Worm (Caenorhabditis elegans): ENCODE measurements around the gene gst-7.
A peak's percentile ranks its signal among the peaks of the same experiment; 100 is the strongest.

Gene gst-7

DNA sequence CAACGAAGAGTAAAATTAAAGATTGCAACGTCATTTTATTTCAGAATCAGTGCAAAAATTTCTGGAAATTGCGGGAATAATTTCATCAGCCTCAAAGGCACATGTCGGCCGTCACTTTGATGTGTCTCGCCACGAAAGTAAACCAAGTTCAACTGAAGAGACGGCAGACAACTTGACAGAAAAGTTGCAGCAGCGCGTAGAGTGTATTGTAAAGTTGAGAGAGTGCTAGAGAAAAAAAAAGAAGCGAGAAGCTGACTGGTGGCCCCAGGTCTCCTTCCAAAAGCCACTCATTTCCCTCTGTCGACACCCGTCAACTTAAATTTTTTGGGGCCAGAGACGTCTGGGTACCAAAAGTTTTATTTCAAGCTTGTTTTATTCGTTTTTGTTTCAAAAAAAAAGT lies 22.4 kb downstream of the gst-7 start (continued):
- TF ChIP-seq nhr-237 (tag; optimal IDR thresholded peaks at IDR 0.05) (no peak), cey-2 (tag; optimal IDR thresholded peaks at IDR 0.05; ENCODE audit: borderline replicate concordance, insufficient read depth) (no peak), madf-5 (GFP tag; IDR thresholded peaks at IDR 0.05) (no peak), pha-4 (GFP tag; IDR thresholded peaks at IDR 0.05) (peak; percentile 37; the same call in 1 of the 2 replicates), pha-4 (tag; optimal IDR thresholded peaks at IDR 0.05) (peak; percentile 23), Y105C5A.15 (GFP tag; IDR thresholded peaks at IDR 0.05) (no peak), ces-1 (GFP tag; optimal IDR thresholded peaks at IDR 0.05) (peak; percentile 9), lin-13 (GFP tag; optimal IDR thresholded peaks at IDR 0.05) (peak; percentile 60), tra-1 (GFP tag; IDR thresholded peaks at IDR 0.05) (peak; percentile 45; the same call in 1 of the 2 replicates), ceh-28 (tag; optimal IDR thresholded peaks at IDR 0.05) (no peak), ceh-20 (GFP tag; IDR thresholded peaks at IDR 0.05) (peak; percentile 66; the same call in 1 of the 2 replicates), nhr-6 (tag; optimal IDR thresholded peaks at IDR 0.05) (peak; percentile 41), daf-19 (GFP tag; conservative IDR thresholded peaks at IDR 0.05) (no peak), nhr-77 (tag; optimal IDR thresholded peaks at IDR 0.05) (peak; percentile 77), dpl-1 (GFP tag; optimal IDR thresholded peaks at IDR 0.05) (peak; percentile 56), arid-1 (GFP tag; conservative IDR thresholded peaks at IDR 0.05) (peak; percentile 68; the same call in 1 of the 2 replicates), F37D6.2 (tag; optimal IDR thresholded peaks at IDR 0.05) (peak; percentile 40), nhr-48 (tag; optimal IDR thresholded peaks at IDR 0.05) (peak; percentile 13), zfp-2 (tag; optimal IDR thresholded peaks at IDR 0.05) (no peak), aha-1 (tag) (no peak), hif-1 (tag; optimal IDR thresholded peaks at IDR 0.05) (peak in 1 of 2 experiments; percentile 67), zag-1 (tag; optimal IDR thresholded peaks at IDR 0.05) (no peak), zfp-3 (GFP tag; conservative IDR thresholded peaks at IDR 0.05) (no peak), snpc-1.2 (GFP tag; IDR thresholded peaks at IDR 0.05) (no peak), mdl-1 (tag; optimal IDR thresholded peaks at IDR 0.05) (peak; percentile 37 to 86), lin-1 (GFP tag; IDR thresholded peaks at IDR 0.05) (no peak), mxl-3 (GFP tag; optimal IDR thresholded peaks at IDR 0.05) (peak; percentile 80), lin-29 (GFP tag; IDR thresholded peaks at IDR 0.05) (no peak)

DNA sequence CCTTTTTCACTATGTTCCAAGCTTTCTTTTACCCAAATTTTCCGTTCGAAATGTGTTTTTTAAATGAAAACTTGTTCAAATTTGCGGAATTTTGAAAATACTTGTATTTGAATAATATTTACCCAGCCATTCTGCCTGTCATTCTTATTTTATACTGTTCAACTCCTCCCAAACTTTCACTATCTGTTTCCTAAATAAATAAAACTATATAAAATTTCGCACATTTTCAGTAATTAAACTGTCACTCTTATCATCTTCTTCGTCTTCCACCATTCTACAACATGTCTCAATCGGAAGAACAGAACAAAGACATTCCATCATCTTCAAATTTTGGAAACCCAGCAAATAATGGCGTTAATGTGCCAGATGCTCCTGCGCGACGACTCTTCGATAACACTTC lies 22.9 kb downstream of the gst-7 start, which contains the start of gene btbd-10:
Gene btbd-10, plus strand, starts transcription at position 231 of the 400 bp plus-strand sequence.
- TF ChIP-seq ZK337.2 (GFP tag; IDR thresholded peaks at IDR 0.05) (no peak), daf-16 (GFP tag; optimal IDR thresholded peaks at IDR 0.05) (no peak), daf-16 (tag; optimal IDR thresholded peaks at IDR 0.05) (peak; percentile 62), pqm-1 (tag; optimal IDR thresholded peaks at IDR 0.05) (peak; percentile 28), hlh-11 (tag; optimal IDR thresholded peaks at IDR 0.05) (peak; percentile 5), dmd-6 (GFP tag; IDR thresholded peaks at IDR 0.05) (peak; percentile 28; the same call in 1 of the 2 replicates), lin-1 (GFP tag; IDR thresholded peaks at IDR 0.05) (0 out of 2 replicates have a peak, but pooled peaks have one; percentile 14), dmd-9 (GFP tag; IDR thresholded peaks at IDR 0.05) (no peak), nhr-28 (tag; optimal IDR thresholded peaks at IDR 0.05) (peak; percentile 38), php-3 (GFP tag; IDR thresholded peaks at IDR 0.05) (peak; percentile 81), egl-43 (GFP tag; IDR thresholded peaks at IDR 0.05) (no peak), nhr-111 (GFP tag; optimal IDR thresholded peaks at IDR 0.05) (no peak), dve-1 (tag; optimal IDR thresholded peaks at IDR 0.05; ENCODE audit: insufficient read depth) (peak; percentile 5), aha-1 (tag) (peak; percentile 44)

Data from whole organism, L4 larva.